Worm (Caenorhabditis elegans): ENCODE measurements around the gene ggtb-1.

ce11 chrIII:7136015-7136414 is 2.4 kb downstream of the ggtb-1 start, which contains the start of gene B0280.17:
- TF ChIP-seq cebp-2 (GFP tag; IDR thresholded peaks at IDR 0.05) (no peak), K12H6.12 (tag; optimal IDR thresholded peaks at IDR 0.05) (no peak), ZK185.1 (tag; optimal IDR thresholded peaks at IDR 0.05; ENCODE audit: poor library complexity, severe bottlenecking) (no peak), gei-17 (GFP tag; optimal IDR thresholded peaks at IDR 0.05) (no peak), sptf-2 (GFP tag; optimal IDR thresholded peaks at IDR 0.05) (no peak), hsf-1 (GFP tag; IDR thresholded peaks at IDR 0.05) (no peak), dpl-1 (GFP tag; optimal IDR thresholded peaks at IDR 0.05) (no peak), him-1 (tag; optimal IDR thresholded peaks at IDR 0.05) (no peak), unc-130 (GFP tag; optimal IDR thresholded peaks at IDR 0.05) (no peak)
